Fruit fly (Drosophila melanogaster): Measurements from ENCODE around the gene beta-Man.
A peak's percentile ranks its signal among the peaks of the same experiment; 100 is the strongest.

beta-Man gene

DNA sequence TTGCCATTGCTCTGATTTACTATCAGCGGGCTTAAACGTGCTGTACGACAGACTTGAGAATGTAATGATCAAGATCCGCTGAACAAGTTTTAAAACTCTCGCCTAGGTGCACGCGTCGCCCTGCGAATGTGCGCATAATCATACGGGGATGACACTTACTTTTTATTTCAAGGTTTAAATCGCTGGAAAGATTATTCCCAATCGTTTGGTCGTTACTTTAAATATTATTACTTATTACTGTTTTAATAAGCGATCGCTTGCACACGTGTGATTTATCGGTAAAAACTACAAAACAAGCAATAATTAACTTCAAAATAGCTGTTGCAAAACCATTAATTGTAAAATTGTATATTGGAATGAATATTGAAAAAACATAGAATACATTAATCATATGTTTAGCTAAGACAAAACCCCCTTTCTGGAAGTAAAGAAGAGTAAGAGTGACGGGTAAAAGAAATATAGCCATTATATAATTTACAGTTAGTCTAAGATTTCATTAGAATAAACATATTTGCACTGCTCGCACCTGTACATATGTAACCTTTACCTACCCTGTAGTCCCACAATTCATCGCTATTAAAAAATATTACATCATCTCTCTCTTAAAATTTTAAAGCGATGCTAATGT lies 32.2 kb downstream of the beta-Man start, which contains the start of gene DhpD (continued):
- TF ChIP-seq CG7368 (GFP tag; optimal IDR thresholded peaks at IDR 0.05) (peak; percentile 56), Ets96B (tag; optimal IDR thresholded peaks at IDR 0.05) (peak; percentile 77), Hr38 (GFP tag; optimal IDR thresholded peaks at IDR 0.05) (no peak), CG4318 (GFP tag; optimal IDR thresholded peaks at IDR 0.05) (no peak), CG8319 (GFP tag; optimal IDR thresholded peaks at IDR 0.05) (peak; percentile 65), CG8632 (GFP tag; optimal IDR thresholded peaks at IDR 0.05) (peak; percentile 76), dac (GFP tag; optimal IDR thresholded peaks at IDR 0.05) (peak; percentile 57), CG31627 (GFP tag; optimal IDR thresholded peaks at IDR 0.05) (peak; percentile 88), Smox (GFP tag; optimal IDR thresholded peaks at IDR 0.05) (no peak), CG1621 (tag; optimal IDR thresholded peaks at IDR 0.05) (peak; percentile 63), CG3032 (tag; optimal IDR thresholded peaks at IDR 0.05) (peak; percentile 81)

dm6 chr3R:4232139-4233017 lies 35.4 kb downstream of the beta-Man start, which contains the start of gene CG14641:
CG14641 (minus strand) TSS chr3R:4232342.
- TF ChIP-seq net (GFP tag; optimal IDR thresholded peaks at IDR 0.05) (no peak), CG7368 (GFP tag; optimal IDR thresholded peaks at IDR 0.05) (no peak), dsx (GFP tag; optimal IDR thresholded peaks at IDR 0.05; ENCODE audit: poor library complexity, severe bottlenecking) (no peak), CG32006 (GFP tag; optimal IDR thresholded peaks at IDR 0.05) (peak; percentile 50), CG8632 (GFP tag; optimal IDR thresholded peaks at IDR 0.05) (no peak), cyc (GFP tag; optimal IDR thresholded peaks at IDR 0.05) (no peak), Sox15 (GFP tag; optimal IDR thresholded peaks at IDR 0.05) (peak; percentile 36), CG6276 (GFP tag; optimal IDR thresholded peaks at IDR 0.05) (no peak), Sox14 (GFP tag; optimal IDR thresholded peaks at IDR 0.05) (peak; percentile 18), Ets21C (GFP tag; optimal IDR thresholded peaks at IDR 0.05) (no peak), Hr39 (GFP tag; optimal IDR thresholded peaks at IDR 0.05) (peak; percentile 26), vri (GFP tag; optimal IDR thresholded peaks at IDR 0.05) (no peak), fd59A (GFP tag; optimal IDR thresholded peaks at IDR 0.05) (peak; percentile 16), CG4318 (GFP tag; optimal IDR thresholded peaks at IDR 0.05) (no peak), CG10631 (GFP tag; optimal IDR thresholded peaks at IDR 0.05) (no peak), CG6808 (GFP tag; optimal IDR thresholded peaks at IDR 0.05) (no peak), fd85E (GFP tag; optimal IDR thresholded peaks at IDR 0.05) (no peak), CG15336 (GFP tag; IDR thresholded peaks at IDR 0.05) (no peak), Eip75B (GFP tag; optimal IDR thresholded peaks at IDR 0.05) (no peak), salr (GFP tag; optimal IDR thresholded peaks at IDR 0.05) (no peak), Eip78C (GFP tag) (peak; percentile 65), Lpt (GFP tag; optimal IDR thresholded peaks at IDR 0.05) (no peak), Ets96B (tag; optimal IDR thresholded peaks at IDR 0.05) (no peak), Blimp-1 (GFP tag; optimal IDR thresholded peaks at IDR 0.05) (no peak), achi (GFP tag; optimal IDR thresholded peaks at IDR 0.05) (no peak), dac (GFP tag; optimal IDR thresholded peaks at IDR 0.05) (no peak), svp (GFP tag) (peak; percentile 48), CG1621 (tag; optimal IDR thresholded peaks at IDR 0.05) (no peak), lz (GFP tag; optimal IDR thresholded peaks at IDR 0.05) (peak; percentile 4), CG8319 (GFP tag; optimal IDR thresholded peaks at IDR 0.05) (no peak), pdm3 (GFP tag; optimal IDR thresholded peaks at IDR 0.05) (peak; percentile 19), esn (GFP tag; optimal IDR thresholded peaks at IDR 0.05) (no peak), fkh (GFP tag; optimal IDR thresholded peaks at IDR 0.05) (no peak), OdsH (GFP tag; optimal IDR thresholded peaks at IDR 0.05) (no peak), CG31627 (GFP tag; optimal IDR thresholded peaks at IDR 0.05) (peak; percentile 28), Met (GFP tag; optimal IDR thresholded peaks at IDR 0.05) (no peak), CG11902 (GFP tag; optimal IDR thresholded peaks at IDR 0.05) (no peak), CG6854 (GFP tag; optimal IDR thresholded peaks at IDR 0.05) (peak; percentile 11), CG34406 (GFP tag; optimal IDR thresholded peaks at IDR 0.05) (no peak), CG3919 (GFP tag; optimal IDR thresholded peaks at IDR 0.05) (no peak), Hr4 (GFP tag; optimal IDR thresholded peaks at IDR 0.05) (peak; percentile 2), spab (GFP tag; optimal IDR thresholded peaks at IDR 0.05) (no peak), acj6 (GFP tag; optimal IDR thresholded peaks at IDR 0.05) (no peak), Eip93F (GFP tag; optimal IDR thresholded peaks at IDR 0.05) (no peak)

Data from whole organism, prepupa.